Worm (Caenorhabditis elegans) whole organism, L3 larva: Measurements from ENCODE around the gene Y19D10B.6.
"Not testable (repeated sequence)": the region's sequence is repeated elsewhere in the genome, so short reads cannot be mapped to it uniquely, and the experiment has no call there.

Experiments used
- R02D3.7 ChIP-seq: fragments of 150-350 bp; optimal IDR thresholded peaks from 2 replicates; lab custom pipeline; 2014; ENCODE audit warnings: missing biosample characterization, missing genetic modification characterization
- aly-2 ChIP-seq: fragments of 150-350 bp; optimal IDR thresholded peaks from 2 replicates; lab custom pipeline; 2014; ENCODE audit warnings: missing biosample characterization, missing genetic modification characterization
- ceh-82 ChIP-seq: fragments of 150-350 bp; optimal IDR thresholded peaks from 2 replicates; lab custom pipeline; 2014; ENCODE audit warnings: missing biosample characterization, missing genetic modification characterization
- daf-12 ChIP-seq: fragments of 150-350 bp; optimal IDR thresholded peaks from 2 replicates; lab custom pipeline; 2014; ENCODE audit warnings: missing biosample characterization, missing genetic modification reagents, missing genetic modification characterization
- elt-2 ChIP-seq: sonication (generic microtip); optimal IDR thresholded peaks from 2 replicates; lab custom pipeline; 2016; ENCODE audit warnings: missing genetic modification reagents, mild to moderate bottlenecking, missing genetic modification characterization, missing compliant biosample characterization
- elt-3 ChIP-seq, 3 experiments: fragments of 150-350 bp in 1 of 3; sonication (generic microtip) in 2 of 3; optimal IDR thresholded peaks; 2 replicates in 2 of 3; 4 replicates in 1 of 3; lab custom pipeline; 2014 to 2017; ENCODE audit warnings: missing biosample characterization in 3 of 3, missing genetic modification characterization in 3 of 3
- eor-1 ChIP-seq, 2 experiments: fragments of 150-350 bp; optimal IDR thresholded peaks; 2 replicates each; lab custom pipeline; 2014 to 2018; ENCODE audit warnings: missing biosample characterization in 2 of 2, missing genetic modification characterization in 2 of 2
- fkh-10 ChIP-seq: sonication (generic microtip); optimal IDR thresholded peaks from 2 replicates; lab custom pipeline; 2017; ENCODE audit warnings: missing biosample characterization, missing genetic modification reagents, missing genetic modification characterization
- fos-1 ChIP-seq: fragments of 150-350 bp; optimal IDR thresholded peaks from 2 replicates; lab custom pipeline; 2014; ENCODE audit warnings: missing biosample characterization, missing genetic modification characterization
- hmg-11 ChIP-seq: sonication (generic microtip); optimal IDR thresholded peaks from 2 replicates; lab custom pipeline; 2016; ENCODE audit warnings: missing genetic modification characterization, missing compliant biosample characterization
- jun-1 ChIP-seq: fragments of 150-350 bp; optimal IDR thresholded peaks from 2 replicates; lab custom pipeline; 2014; ENCODE audit warnings: missing biosample characterization, missing genetic modification reagents, missing genetic modification characterization
- lin-15B ChIP-seq: fragments of 150-350 bp; optimal IDR thresholded peaks from 2 replicates; lab custom pipeline; 2014; ENCODE audit warnings: missing biosample characterization, missing genetic modification characterization
- lin-39 ChIP-seq: fragments of 150-350 bp; optimal IDR thresholded peaks from 2 replicates; lab custom pipeline; 2018; ENCODE audit warnings: missing biosample characterization, missing genetic modification reagents, missing genetic modification characterization
- lsy-12 ChIP-seq: sonication (generic microtip); optimal IDR thresholded peaks from 2 replicates; lab custom pipeline; 2016; ENCODE audit warnings: mild to moderate bottlenecking, missing genetic modification characterization, missing compliant biosample characterization
- mdl-1 ChIP-seq: fragments of 150-350 bp; optimal IDR thresholded peaks from 2 replicates; lab custom pipeline; 2014; ENCODE audit warnings: missing biosample characterization, missing genetic modification characterization
- mml-1 ChIP-seq: fragments of 150-350 bp; sonication (generic microtip); optimal IDR thresholded peaks from 3 replicates; lab custom pipeline; 2014; ENCODE audit warnings: missing biosample characterization, missing genetic modification characterization
- nfya-1 ChIP-seq: sonication (generic microtip); optimal IDR thresholded peaks from 2 replicates; lab custom pipeline; 2017; ENCODE audit warnings: missing genetic modification characterization, mild to moderate bottlenecking, missing compliant biosample characterization, antibody characterized with exemption, moderate library complexity; ENCODE audit not compliant: insufficient read depth
- nhr-12 ChIP-seq: fragments of 150-350 bp; optimal IDR thresholded peaks from 2 replicates; lab custom pipeline; 2014; ENCODE audit warnings: missing biosample characterization, missing genetic modification characterization
- nhr-28 ChIP-seq: fragments of 150-350 bp; optimal IDR thresholded peaks from 2 replicates; lab custom pipeline; 2014; ENCODE audit warnings: missing biosample characterization, missing genetic modification characterization
- nhr-43 ChIP-seq: sonication (generic microtip); optimal IDR thresholded peaks from 2 replicates; lab custom pipeline; 2016; ENCODE audit warnings: mild to moderate bottlenecking, missing genetic modification characterization, missing compliant biosample characterization; ENCODE audit not compliant: poor library complexity, severe bottlenecking
- nhr-67 ChIP-seq: fragments of 150-350 bp; optimal IDR thresholded peaks from 2 replicates; lab custom pipeline; 2014; ENCODE audit warnings: missing biosample characterization, missing genetic modification characterization
- pha-4 ChIP-seq: fragments of 150-350 bp; optimal IDR thresholded peaks from 2 replicates; lab custom pipeline; 2014; ENCODE audit warnings: missing biosample characterization, missing genetic modification reagents, missing genetic modification characterization
- pqm-1 ChIP-seq: fragments of 150-350 bp; optimal IDR thresholded peaks from 2 replicates; lab custom pipeline; 2017; ENCODE audit warnings: missing biosample characterization, missing genetic modification characterization, inconsistent platforms
- skn-1 ChIP-seq: fragments of 150-350 bp; optimal IDR thresholded peaks from 2 replicates; lab custom pipeline; 2014; ENCODE audit warnings: missing biosample characterization, missing genetic modification characterization
- snpc-4 ChIP-seq: fragments of 150-350 bp; optimal IDR thresholded peaks from 2 replicates; lab custom pipeline; 2014; ENCODE audit warnings: missing biosample characterization, missing genetic modification characterization
- unc-39 ChIP-seq: sonication (generic microtip); optimal IDR thresholded peaks from 4 replicates; lab custom pipeline; 2017; ENCODE audit warnings: missing biosample characterization, missing genetic modification characterization
- unc-62 ChIP-seq: fragments of 150-350 bp; sonication (generic microtip); optimal IDR thresholded peaks from 4 replicates; lab custom pipeline; 2014; ENCODE audit warnings: missing biosample characterization, missing genetic modification reagents, missing genetic modification characterization
- ztf-11 ChIP-seq: fragments of 150-350 bp; optimal IDR thresholded peaks from 2 replicates; lab custom pipeline; 2014; ENCODE audit warnings: missing biosample characterization, missing genetic modification characterization
- ztf-4 ChIP-seq: fragments of 150-350 bp; optimal IDR thresholded peaks from 2 replicates; lab custom pipeline; 2014; ENCODE audit warnings: missing biosample characterization, missing genetic modification characterization

The Y19D10B.6 gene

ce11 chrV:2331616-2332015 lies 10.7 kb upstream of the Y19D10B.6 start, which contains the start of gene irld-32:
irld-32 (plus strand) TSS chrV:2331916.
- not testable (repeated sequence) for TF ChIP-seq elt-3 (tag; optimal IDR thresholded peaks at IDR 0.05; lab: Kevin White, UChicago); nhr-67; lsy-12 (tag; lab: Kevin White, UChicago)

- TF ChIP-seq lin-39 (tag; lab: Kevin White, UChicago); unc-62 (GFP tag; lab: Kevin White, UChicago); nhr-67: not testable (repeated sequence)
- TF ChIP-seq, all 47 proteins: peak for 0; not testable (repeated sequence) for 47
Observed at ce11 chrV:2330129-2330528, 9.2 kb upstream of the Y19D10B.6 start, which contains the start of gene pud-1.1. pud-1.1 (plus strand) TSS chrV:2330429.

DNA sequence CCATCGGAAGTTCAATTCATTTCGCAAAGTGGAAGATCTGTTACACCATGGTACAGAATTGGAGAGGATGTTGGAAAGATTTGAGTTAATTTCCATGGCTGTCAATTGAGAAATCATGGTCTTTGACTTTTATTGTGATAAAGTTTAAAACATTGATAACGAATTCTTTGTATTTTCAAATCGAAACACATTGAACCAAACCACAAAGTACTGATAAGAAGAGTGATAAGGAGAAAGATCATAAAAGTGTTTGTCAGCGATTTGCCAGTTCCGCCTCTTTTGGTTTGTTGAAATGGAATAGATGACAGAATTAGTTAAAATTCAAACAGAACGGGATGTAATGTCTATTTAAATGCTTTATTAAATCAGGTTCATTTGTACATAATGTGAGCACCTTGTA lies 6.2 kb upstream of the Y19D10B.6 start:
- TF ChIP-seq pha-4 (tag; lab: Kevin White, UChicago) (peak; percentile 30), elt-2 (peak; percentile 98), nfya-1 (tag; lab: Kevin White, UChicago) (peak; percentile 41), pqm-1 (tag; lab: Kevin White, UChicago) (peak; percentile 99), eor-1 (tag; optimal IDR thresholded peaks at IDR 0.05; lab: Kevin White, UChicago) (no peak), jun-1 (tag; lab: Kevin White, UChicago) (peak; percentile 58)
- TF ChIP-seq, all 47 proteins: peak for 5

DNA sequence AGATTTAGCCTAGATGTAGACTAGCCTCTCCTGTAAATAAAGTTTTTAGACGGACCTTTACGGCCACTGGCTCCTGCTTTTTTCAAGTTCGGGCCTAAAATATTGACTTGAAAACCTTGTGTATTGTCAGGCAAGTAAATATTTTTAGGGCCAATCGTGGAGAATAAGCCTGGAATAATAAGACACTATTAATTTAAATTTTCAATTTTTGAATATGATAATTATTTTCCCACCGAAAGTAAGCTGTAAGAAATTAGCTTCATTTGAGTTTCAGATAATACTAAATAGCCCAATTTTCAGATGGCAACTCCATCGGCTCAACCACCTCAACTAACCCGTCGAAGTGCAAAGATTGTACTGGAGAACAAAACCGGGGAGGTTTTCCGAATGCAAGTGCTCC lies 5.5 kb upstream of the Y19D10B.6 start, which contains the start of gene pud-4:
pud-4 (plus strand) TSS at position 301 of the 400 bp plus-strand sequence.
- no peak for TF ChIP-seq elt-2
- TF ChIP-seq hmg-11 (tag; lab: Kevin White, UChicago), result no peak
- TF ChIP-seq aly-2 (tag; lab: Kevin White, UChicago), result no peak
- TF ChIP-seq nhr-12 (tag; lab: Kevin White, UChicago), result no peak
- TF ChIP-seq lin-39 (tag; lab: Kevin White, UChicago), result no peak
- TF ChIP-seq jun-1 (tag; lab: Kevin White, UChicago), result no peak
- TF ChIP-seq elt-3 (tag; optimal IDR thresholded peaks at IDR 0.05; lab: Kevin White, UChicago), result no peak
- TF ChIP-seq mdl-1 (tag; lab: Kevin White, UChicago), result no peak
- no peak for TF ChIP-seq mml-1 (tag; lab: Kevin White, UChicago)
- TF ChIP-seq lin-15B, result no peak
- no peak for TF ChIP-seq lsy-12 (tag; lab: Kevin White, UChicago)

DNA sequence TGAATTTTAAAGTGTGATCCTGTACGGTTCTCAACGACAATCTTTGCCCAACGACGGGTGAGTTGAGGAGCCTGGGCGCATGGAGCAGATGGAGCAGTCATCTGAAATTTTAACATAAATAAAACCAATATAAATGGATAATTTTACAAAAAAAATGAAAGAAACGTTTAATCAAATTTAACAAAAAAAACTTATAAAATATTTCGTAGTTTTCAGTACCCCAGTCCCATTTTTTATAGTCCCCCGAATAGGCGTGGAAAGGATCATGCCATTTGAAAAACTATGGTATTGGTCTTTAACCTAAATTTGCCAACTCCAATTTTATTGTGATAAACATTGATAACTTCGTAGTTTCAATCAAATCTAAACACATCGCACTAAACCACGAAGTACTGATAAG lies 4.2 kb upstream of the Y19D10B.6 start, which contains the start of gene pud-3:
pud-3 (minus strand) TSS at position 101 of the 400 bp plus-strand sequence.
- TF ChIP-seq pqm-1 (tag; lab: Kevin White, UChicago), result peak; percentile 41
- no peak for TF ChIP-seq fkh-10 (GFP tag; lab: Kevin White, UChicago)

DNA sequence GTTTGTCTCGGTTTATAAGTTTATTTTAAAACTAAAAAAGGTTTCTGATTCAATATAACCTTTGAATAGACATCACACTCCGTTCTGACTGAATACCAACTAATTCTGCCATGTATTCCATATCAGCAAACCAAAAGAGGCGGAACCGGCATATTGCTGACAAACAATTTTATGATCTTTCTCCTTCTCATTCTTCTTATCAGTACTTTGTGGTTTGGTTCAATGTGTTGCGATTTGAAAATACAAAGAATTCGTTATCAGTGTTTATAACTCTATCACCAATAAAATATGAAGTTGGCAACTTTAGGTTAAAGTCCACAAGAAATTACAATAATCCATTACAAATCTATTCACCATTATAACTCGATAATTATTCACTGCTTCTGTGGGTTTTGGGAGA lies 3.4 kb upstream of the Y19D10B.6 start:
- TF ChIP-seq nhr-43, result no peak
- no peak for TF ChIP-seq unc-39 (tag; lab: Kevin White, UChicago)
- TF ChIP-seq ztf-4 (tag; lab: Kevin White, UChicago), result no peak
- no peak for TF ChIP-seq fos-1
- no peak for TF ChIP-seq snpc-4 (tag; lab: Kevin White, UChicago)
- TF ChIP-seq mdl-1 (tag; lab: Kevin White, UChicago), result no peak
- peak; percentile 99 for TF ChIP-seq pqm-1 (tag; lab: Kevin White, UChicago)
- TF ChIP-seq skn-1, result peak; percentile 54
- TF ChIP-seq mml-1 (tag; lab: Kevin White, UChicago), result no peak
- TF ChIP-seq daf-12, result no peak
- TF ChIP-seq nhr-28 (tag; lab: Kevin White, UChicago), result no peak
- TF ChIP-seq elt-2, result peak; percentile 98
- no peak for TF ChIP-seq lsy-12 (tag; lab: Kevin White, UChicago)

DNA sequence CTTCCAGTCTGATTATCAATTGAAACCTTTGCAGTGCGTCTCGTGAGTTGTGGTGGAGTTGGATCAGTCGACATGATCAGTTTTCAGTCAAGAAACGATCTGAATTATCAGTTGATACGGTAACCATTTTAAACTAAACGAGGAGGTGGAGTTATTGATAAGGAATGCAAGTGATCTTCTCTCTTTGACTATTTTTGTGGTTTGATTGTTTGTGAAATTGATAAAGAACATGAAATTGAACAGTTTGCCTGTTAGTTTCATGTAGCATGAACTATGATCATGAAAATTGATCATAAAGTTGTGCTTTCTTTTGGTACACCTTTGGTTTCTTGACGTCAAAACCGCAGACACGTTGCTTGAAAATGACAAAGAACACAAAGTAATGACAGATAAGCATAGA lies 1.6 kb upstream of the Y19D10B.6 start, which contains the start of gene pud-1.2:
pud-1.2 (minus strand) TSS at position 101 of the 400 bp plus-strand sequence.
- not testable (repeated sequence) for TF ChIP-seq R02D3.7 (tag; lab: Kevin White, UChicago); ztf-11 (tag; lab: Kevin White, UChicago); ceh-82
